Worm (Caenorhabditis elegans) whole organism, late embryonic: ENCODE results near the gene Y73B6BL.27.

Experiments used
- ceh-9 ChIP-seq: sonication (generic microtip); optimal IDR thresholded peaks from 2 replicates; lab custom pipeline; 2016; ENCODE audit warnings: mild to moderate bottlenecking, missing genetic modification characterization, inconsistent platforms, missing compliant biosample characterization
- elt-2 ChIP-seq: sonication (generic microtip); optimal IDR thresholded peaks from 2 replicates; lab custom pipeline; 2016; ENCODE audit warnings: missing genetic modification reagents, missing genetic modification characterization, missing compliant biosample characterization
- gmeb-2 ChIP-seq: sonication (generic microtip); optimal IDR thresholded peaks from 2 replicates; lab custom pipeline; 2016; ENCODE audit warnings: missing genetic modification characterization, inconsistent platforms, missing compliant biosample characterization
- hlh-15 ChIP-seq: sonication (generic microtip); optimal IDR thresholded peaks from 2 replicates; lab custom pipeline; 2016; ENCODE audit warnings: missing genetic modification characterization, missing compliant biosample characterization
- hlh-6 ChIP-seq: sonication (generic microtip); optimal IDR thresholded peaks from 2 replicates; lab custom pipeline; 2016; ENCODE audit warnings: missing genotype, missing genetic modification characterization, missing compliant biosample characterization
- lim-6 ChIP-seq: sonication (generic microtip); optimal IDR thresholded peaks from 2 replicates; lab custom pipeline; 2016; ENCODE audit warnings: missing genetic modification characterization, missing compliant biosample characterization
- nhr-11 ChIP-seq: fragments of 150-350 bp; optimal IDR thresholded peaks from 2 replicates; lab custom pipeline; 2014; ENCODE audit warnings: missing biosample characterization, missing genetic modification characterization
- nhr-232 ChIP-seq: sonication (generic microtip); optimal IDR thresholded peaks from 2 replicates; lab custom pipeline; 2016; ENCODE audit warnings: missing genetic modification characterization, missing compliant biosample characterization

- TF ChIP-seq gmeb-2 (tag; lab: Kevin White, UChicago) (no peak), ceh-9 (no peak), lim-6 (tag; lab: Kevin White, UChicago) (no peak), hlh-6 (tag; lab: Kevin White, UChicago) (no peak), elt-2 (no peak), nhr-232 (tag; lab: Kevin White, UChicago) (no peak), hlh-15 (tag; lab: Kevin White, UChicago) (no peak), nhr-11 (no peak)
Measured at ce11 chrIV:6443018-6443417, 30.0 kb downstream of the Y73B6BL.27 start.
